Worm (Caenorhabditis elegans) whole organism, L1 larva: ENCODE measurements around the gene paf-2.

Experiments
- ceh-82 ChIP-seq, 3 experiments: fragments of 150-350 bp in 1 of 3; sonication (generic microtip) in 2 of 3; optimal IDR thresholded peaks; 2 replicates each; lab custom pipeline; 2014 to 2017; ENCODE audit warnings: missing biosample characterization in 3 of 3, missing genetic modification characterization in 3 of 3
- fos-1 ChIP-seq: fragments of 150-350 bp; optimal IDR thresholded peaks from 2 replicates; lab custom pipeline; 2014; ENCODE audit warnings: missing biosample characterization, missing genetic modification characterization
- nhr-12 ChIP-seq: sonication (generic microtip); optimal IDR thresholded peaks from 2 replicates; lab custom pipeline; 2017; ENCODE audit warnings: missing biosample characterization, missing genetic modification characterization

- no peak for TF ChIP-seq fos-1 (tag; lab: Kevin White, UChicago)
- TF ChIP-seq nhr-12 (tag; lab: Kevin White, UChicago) = no peak
- TF ChIP-seq ceh-82 (tag; optimal IDR thresholded peaks at IDR 0.05; lab: Kevin White, UChicago) = no peak
These were observed 31.2 kb downstream of the paf-2 start for ce11 chrX:4266178-4266931.
